Worm (Caenorhabditis elegans) whole organism, L1 larva: Measurements from ENCODE around the gene srg-42.
A peak's percentile ranks its signal among the peaks of the same experiment; 100 is the strongest.

Experiments
- C04F5.9 ChIP-seq: sonication (generic microtip); optimal IDR thresholded peaks from 2 replicates; lab custom pipeline; 2016; ENCODE audit warnings: missing genetic modification characterization, missing compliant biosample characterization
- Y116A8C.19 ChIP-seq: sonication (generic microtip); optimal IDR thresholded peaks from 2 replicates; lab custom pipeline; 2016; ENCODE audit warnings: missing compliant biosample characterization, missing genetic modification characterization, borderline replicate concordance
- aha-1 ChIP-seq: fragments of 150-350 bp; optimal IDR thresholded peaks from 2 replicates; lab custom pipeline; 2014; ENCODE audit warnings: missing biosample characterization, missing genetic modification characterization
- alr-1 ChIP-seq: fragments of 200-800 bp; sonication (Bioruptor generic); optimal IDR thresholded peaks from 2 replicates; lab custom pipeline; 2018; ENCODE audit warnings: borderline replicate concordance, mild to moderate bottlenecking, missing genetic modification characterization, missing compliant biosample characterization
- aly-2 ChIP-seq: fragments of 150-350 bp; optimal IDR thresholded peaks from 2 replicates; lab custom pipeline; 2014; ENCODE audit warnings: missing biosample characterization, missing genetic modification characterization
- blmp-1 ChIP-seq: fragments of 150-350 bp; optimal IDR thresholded peaks from 2 replicates; lab custom pipeline; 2014; ENCODE audit warnings: missing biosample characterization, missing genetic modification characterization
- ceh-82 ChIP-seq, 3 experiments: fragments of 150-350 bp in 1 of 3; sonication (generic microtip) in 2 of 3; optimal IDR thresholded peaks; 2 replicates each; lab custom pipeline; 2014 to 2017; ENCODE audit warnings: missing biosample characterization in 3 of 3, missing genetic modification characterization in 3 of 3
- ceh-88 ChIP-seq: fragments of 200-800 bp; sonication (Bioruptor generic); IDR thresholded peaks from 2 replicates; pipeline ENCODE4 v1.3.6; 2022; ENCODE audit warnings: missing genetic modification characterization, missing compliant biosample characterization
- efl-3 ChIP-seq: fragments of 200-800 bp; sonication (Bioruptor generic); optimal IDR thresholded peaks from 2 replicates; lab custom pipeline; 2018; ENCODE audit warnings: mild to moderate bottlenecking, missing genetic modification characterization, missing compliant biosample characterization
- grh-1 ChIP-seq: fragments of 200-800 bp; sonication (Bioruptor generic); IDR thresholded peaks from 2 replicates; pipeline ENCODE4 v1.3.6; 2022; ENCODE audit warnings: missing genetic modification reagents, missing genetic modification characterization, missing compliant biosample characterization
- hpl-2 ChIP-seq: fragments of 150-350 bp; optimal IDR thresholded peaks from 2 replicates; lab custom pipeline; 2014; ENCODE audit warnings: missing biosample characterization, missing genetic modification reagents, missing genetic modification characterization
- irx-1 ChIP-seq: sonication (generic microtip); optimal IDR thresholded peaks from 2 replicates; lab custom pipeline; 2016; ENCODE audit warnings: missing genetic modification characterization, missing compliant biosample characterization
- isw-1 ChIP-seq: fragments of 200-800 bp; sonication (Bioruptor generic); IDR thresholded peaks from 2 replicates; pipeline ENCODE4 v1.3.6; 2022; ENCODE audit warnings: missing genetic modification characterization, missing compliant biosample characterization
- jun-1 ChIP-seq: fragments of 150-350 bp; optimal IDR thresholded peaks from 2 replicates; lab custom pipeline; 2014; ENCODE audit warnings: missing biosample characterization, missing genetic modification reagents, missing genetic modification characterization
- lsy-2 ChIP-seq, 2 experiments: fragments of 150-350 bp; optimal IDR thresholded peaks; 2 replicates each; lab custom pipeline; 2014; ENCODE audit warnings: missing biosample characterization in 2 of 2, missing genetic modification characterization in 2 of 2
- mab-9 ChIP-seq: fragments of 200-800 bp; sonication (Bioruptor generic); IDR thresholded peaks from 2 replicates; pipeline ENCODE4 v1.3.6; 2022; ENCODE audit warnings: missing genetic modification reagents, missing genetic modification characterization, missing compliant biosample characterization
- mdl-1 ChIP-seq, 2 experiments: fragments of 150-350 bp; optimal IDR thresholded peaks; 2 replicates each; lab custom pipeline; 2014 to 2017; ENCODE audit warnings: missing biosample characterization in 2 of 2, missing genetic modification characterization in 2 of 2, inconsistent platforms in 1 of 2
- mep-1 ChIP-seq: fragments of 150-350 bp; optimal IDR thresholded peaks from 2 replicates; lab custom pipeline; 2014; ENCODE audit warnings: missing biosample characterization, missing genetic modification characterization
- nhr-11 ChIP-seq: fragments of 150-350 bp; optimal IDR thresholded peaks from 2 replicates; lab custom pipeline; 2014; ENCODE audit warnings: missing biosample characterization, missing genetic modification characterization
- nhr-19 ChIP-seq: fragments of 200-800 bp; sonication (Bioruptor generic); conservative IDR thresholded peaks from 2 replicates; pipeline ENCODE4 v1.3.6; 2022; ENCODE audit warnings: missing genetic modification characterization, missing compliant biosample characterization
- nhr-20 ChIP-seq: sonication (generic microtip); optimal IDR thresholded peaks from 2 replicates; lab custom pipeline; 2016; ENCODE audit warnings: mild to moderate bottlenecking, missing genetic modification characterization, missing compliant biosample characterization
- nhr-237 ChIP-seq: fragments of 150-350 bp; optimal IDR thresholded peaks from 2 replicates; lab custom pipeline; 2014; ENCODE audit warnings: missing biosample characterization, missing genetic modification characterization
- nhr-28 ChIP-seq: fragments of 150-350 bp; optimal IDR thresholded peaks from 2 replicates; lab custom pipeline; 2014; ENCODE audit warnings: missing biosample characterization, missing genetic modification characterization
- nhr-47 ChIP-seq: sonication (generic microtip); optimal IDR thresholded peaks from 2 replicates; lab custom pipeline; 2016; ENCODE audit warnings: mild to moderate bottlenecking, missing genetic modification characterization, moderate library complexity, missing compliant biosample characterization
- nhr-71 ChIP-seq: sonication (generic microtip); optimal IDR thresholded peaks from 2 replicates; lab custom pipeline; 2016; ENCODE audit warnings: mild to moderate bottlenecking, missing genetic modification characterization, moderate library complexity, missing compliant biosample characterization
- nhr-77 ChIP-seq: fragments of 150-350 bp; optimal IDR thresholded peaks from 2 replicates; lab custom pipeline; 2014; ENCODE audit warnings: missing biosample characterization, missing genetic modification characterization
- nhr-85 ChIP-seq: sonication (generic microtip); peaks from one replicate; lab custom pipeline; 2016; ENCODE audit warnings: missing genetic modification characterization, inconsistent platforms, missing compliant biosample characterization
- nhr-90 ChIP-seq: sonication (generic microtip); optimal IDR thresholded peaks from 2 replicates; lab custom pipeline; 2016; ENCODE audit warnings: mild to moderate bottlenecking, missing genetic modification characterization, missing compliant biosample characterization; ENCODE audit not compliant: poor library complexity
- pag-3 ChIP-seq: sonication (generic microtip); optimal IDR thresholded peaks from 2 replicates; lab custom pipeline; 2017; ENCODE audit warnings: missing genetic modification characterization, mild to moderate bottlenecking, missing compliant biosample characterization, antibody characterized with exemption, borderline replicate concordance; ENCODE audit not compliant: insufficient read depth
- rnt-1 ChIP-seq: sonication (generic microtip); optimal IDR thresholded peaks from 2 replicates; lab custom pipeline; 2016; ENCODE audit warnings: mild to moderate bottlenecking, missing genetic modification characterization, moderate library complexity, missing compliant biosample characterization
- snpc-4 ChIP-seq: fragments of 150-350 bp; optimal IDR thresholded peaks from 2 replicates; lab custom pipeline; 2014; ENCODE audit warnings: missing biosample characterization, missing genetic modification characterization
- snu-23 ChIP-seq: sonication (generic microtip); optimal IDR thresholded peaks from 2 replicates; lab custom pipeline; 2016; ENCODE audit warnings: missing genetic modification characterization, missing compliant biosample characterization
- swsn-7 ChIP-seq: sonication (generic microtip); optimal IDR thresholded peaks from 2 replicates; lab custom pipeline; 2016; ENCODE audit warnings: missing genetic modification characterization, missing compliant biosample characterization
- tbx-2 ChIP-seq: sonication (generic microtip); optimal IDR thresholded peaks from 2 replicates; lab custom pipeline; 2016; ENCODE audit warnings: missing genetic modification characterization, missing compliant biosample characterization
- tlp-1 ChIP-seq: fragments of 150-350 bp; optimal IDR thresholded peaks from 2 replicates; lab custom pipeline; 2014; ENCODE audit warnings: missing biosample characterization, missing genetic modification characterization
- unc-130 ChIP-seq: fragments of 150-350 bp; optimal IDR thresholded peaks from 2 replicates; lab custom pipeline; 2017; ENCODE audit warnings: missing biosample characterization, missing genetic modification characterization, inconsistent platforms
- unc-30 ChIP-seq: sonication (generic microtip); optimal IDR thresholded peaks from 2 replicates; lab custom pipeline; 2017; ENCODE audit warnings: missing biosample characterization, missing genetic modification characterization
- unc-62 ChIP-seq: fragments of 150-350 bp; optimal IDR thresholded peaks from 2 replicates; lab custom pipeline; 2014; ENCODE audit warnings: missing biosample characterization, missing genetic modification reagents, missing genetic modification characterization
- unc-86 ChIP-seq: sonication (generic microtip); optimal IDR thresholded peaks from 2 replicates; lab custom pipeline; 2016; ENCODE audit warnings: missing genetic modification characterization, missing compliant biosample characterization
- unc-98 ChIP-seq: fragments of 200-800 bp; sonication (Bioruptor generic); IDR thresholded peaks from 2 replicates; pipeline ENCODE4 v1.3.6; 2022; ENCODE audit warnings: missing genetic modification characterization, missing compliant biosample characterization
- xbp-1 ChIP-seq: sonication (generic microtip); optimal IDR thresholded peaks from 2 replicates; lab custom pipeline; 2016; ENCODE audit warnings: missing genetic modification characterization, missing compliant biosample characterization
- zag-1 ChIP-seq: fragments of 150-350 bp; optimal IDR thresholded peaks from 2 replicates; lab custom pipeline; 2014; ENCODE audit warnings: missing biosample characterization, missing genetic modification characterization
- zip-4 ChIP-seq: fragments of 200-800 bp; sonication (Bioruptor generic); optimal IDR thresholded peaks from 2 replicates; lab custom pipeline; 2018; ENCODE audit warnings: mild to moderate bottlenecking, missing genetic modification characterization, moderate library complexity, missing compliant biosample characterization

Gene srg-42

DNA sequence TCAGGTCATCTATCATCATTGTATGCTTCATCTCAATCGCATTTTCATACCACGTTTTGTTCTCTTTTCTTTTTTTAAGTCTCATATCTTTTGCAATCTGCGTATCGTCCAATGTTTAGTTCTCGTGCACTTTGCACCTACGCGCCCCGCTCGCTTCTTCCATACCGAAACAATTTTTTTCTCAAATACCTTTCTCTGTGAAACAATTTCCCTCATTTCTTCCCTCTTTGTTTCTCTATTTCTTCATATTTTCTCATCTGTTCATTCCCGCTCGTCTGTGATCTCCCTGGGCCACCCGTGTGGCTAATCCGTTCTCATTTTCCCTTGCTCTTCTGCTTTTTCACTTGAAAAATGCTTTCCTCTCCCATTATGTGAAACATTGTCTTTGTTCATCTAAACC lies 17.5 kb downstream of the srg-42 start (continued):
- TF ChIP-seq unc-30 (tag; lab: Kevin White, UChicago) (no peak), pag-3 (tag; lab: Kevin White, UChicago) (no peak), nhr-90 (no peak), nhr-19 (no peak), unc-98 (no peak), unc-86 (tag; lab: Kevin White, UChicago) (no peak), jun-1 (tag; lab: Kevin White, UChicago) (no peak), C04F5.9 (no peak), swsn-7 (tag; lab: Kevin White, UChicago) (peak; percentile 16), zag-1 (tag; lab: Kevin White, UChicago) (no peak), alr-1 (tag; lab: Kevin White, UChicago) (no peak), aha-1 (tag; lab: Kevin White, UChicago) (no peak), mep-1 (tag; lab: Kevin White, UChicago) (peak; percentile 25), unc-62 (GFP tag; lab: Kevin White, UChicago) (no peak), nhr-237 (no peak), hpl-2 (GFP tag; lab: Kevin White, UChicago) (no peak), ceh-82 (tag; optimal IDR thresholded peaks at IDR 0.05; lab: Kevin White, UChicago) (no peak), nhr-77 (tag; lab: Kevin White, UChicago) (no peak), snpc-4 (tag; lab: Kevin White, UChicago) (no peak), irx-1 (tag; lab: Kevin White, UChicago) (no peak), nhr-71 (tag; lab: Kevin White, UChicago) (peak; percentile 48), nhr-85 (tag; lab: Kevin White, UChicago) (peak; percentile 3), nhr-11 (tag; lab: Kevin White, UChicago) (no peak), mdl-1 (tag; optimal IDR thresholded peaks at IDR 0.05; lab: Kevin White, UChicago) (peak in 1 of 2 experiments; percentile 15), grh-1 (GFP tag; lab: Robert Waterston, UW) (no peak), rnt-1 (tag; lab: Kevin White, UChicago) (peak; percentile 41), Y116A8C.19 (no peak), mab-9 (GFP tag; lab: Robert Waterston, UW) (no peak), isw-1 (GFP tag; lab: Robert Waterston, UW) (no peak), nhr-47 (tag; lab: Kevin White, UChicago) (no peak), efl-3 (GFP tag; lab: Kevin White, UChicago) (no peak), nhr-20 (peak; percentile 44), nhr-28 (tag; lab: Kevin White, UChicago) (no peak), snu-23 (GFP tag; lab: Kevin White, UChicago) (peak; percentile 13), unc-130 (no peak), tbx-2 (tag; lab: Kevin White, UChicago) (peak; percentile 32), xbp-1 (tag; lab: Kevin White, UChicago) (no peak), tlp-1 (tag; lab: Kevin White, UChicago) (no peak), lsy-2 (tag; optimal IDR thresholded peaks at IDR 0.05; lab: Kevin White, UChicago) (peak in 1 of 2 experiments; percentile 47), zip-4 (GFP tag; lab: Kevin White, UChicago) (no peak), blmp-1 (peak; percentile 22)

DNA sequence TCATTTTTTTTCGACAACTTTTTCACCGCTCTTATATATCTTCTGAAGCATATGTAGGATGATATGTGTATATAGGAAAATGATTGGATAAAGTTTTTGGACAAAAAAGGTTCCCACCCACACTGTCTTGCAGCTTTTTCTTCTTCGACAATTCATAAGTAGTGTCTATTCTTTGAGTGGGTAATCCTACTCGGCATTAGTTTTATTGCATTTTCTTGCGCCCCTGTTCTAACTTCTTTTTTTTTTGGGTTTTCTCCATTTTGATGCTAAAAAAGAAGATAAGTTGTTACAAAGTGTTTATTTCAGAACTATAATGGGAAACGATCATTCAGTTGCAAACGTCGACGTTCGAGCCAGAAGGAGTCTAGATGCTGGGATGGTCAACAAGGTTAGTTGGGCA lies 23.6 kb downstream of the srg-42 start, which contains the start of gene glb-3:
Gene glb-3, plus strand, starts transcription at position 301 of the 400 bp plus-strand sequence.
- TF ChIP-seq nhr-237 (no peak), ceh-88 (GFP tag; lab: Robert Waterston, UW) (no peak), unc-62 (GFP tag; lab: Kevin White, UChicago) (no peak), aly-2 (tag; lab: Kevin White, UChicago) (no peak), xbp-1 (tag; lab: Kevin White, UChicago) (no peak), C04F5.9 (no peak), nhr-77 (tag; lab: Kevin White, UChicago) (no peak), mdl-1 (tag; optimal IDR thresholded peaks at IDR 0.05; lab: Kevin White, UChicago) (no peak), nhr-28 (tag; lab: Kevin White, UChicago) (no peak)
